Fruit fly (Drosophila melanogaster): ENCODE data around the gene Nup133.

dm6 chr3R:22726771-22727455, 36.5 kb downstream of the Nup133 start, which contains the start of gene CG45049:
- TF ChIP-seq CG8478 (optimal IDR thresholded peaks at IDR 0.05): no peak
- TF ChIP-seq psq (optimal IDR thresholded peaks at IDR 0.05): no peak
- no peak for TF ChIP-seq Dll (optimal IDR thresholded peaks at IDR 0.05)
